Worm (Caenorhabditis elegans) whole organism, L4 larva: ENCODE results near the gene dpf-2.

Experiments used
- R02D3.7 ChIP-seq: fragments of 150-350 bp; sonication (generic microtip); optimal IDR thresholded peaks from 3 replicates; lab custom pipeline; 2014; ENCODE audit warnings: missing biosample characterization, missing genetic modification characterization
- Y48G9A.11 ChIP-seq: fragments of 200-800 bp; sonication (Bioruptor generic); IDR thresholded peaks from 2 replicates; pipeline ENCODE4 v1.3.6; 2022; ENCODE audit warnings: missing genetic modification reagents, missing genetic modification characterization, missing compliant biosample characterization
- ZK337.2 ChIP-seq: fragments of 200-800 bp; sonication (Bioruptor generic); IDR thresholded peaks from 2 replicates; pipeline ENCODE4 v1.3.6; 2022; ENCODE audit warnings: missing genetic modification reagents, missing genetic modification characterization, missing compliant biosample characterization
- aha-1 ChIP-seq: fragments of 150-350 bp; peaks from one replicate; lab custom pipeline; 2014; ENCODE audit warnings: missing biosample characterization, missing genetic modification characterization
- aly-2 ChIP-seq: sonication (generic microtip); optimal IDR thresholded peaks from 2 replicates; lab custom pipeline; 2018; ENCODE audit warnings: missing biosample characterization, missing genetic modification characterization
- ama-1 ChIP-seq: fragments of 150-350 bp; optimal IDR thresholded peaks from 2 replicates; lab custom pipeline; 2014; ENCODE audit warnings: inconsistent platforms, mixed read lengths
- arid-1 ChIP-seq: fragments of 200-800 bp; sonication (Bioruptor generic); conservative IDR thresholded peaks from 2 replicates; pipeline ENCODE4 v1.3.6; 2022; ENCODE audit warnings: missing genetic modification reagents, missing genetic modification characterization, missing compliant biosample characterization
- ces-1 ChIP-seq: fragments of 150-350 bp; sonication (generic microtip); optimal IDR thresholded peaks from 4 replicates; lab custom pipeline; 2014; ENCODE audit warnings: missing biosample characterization, missing genetic modification reagents, missing genetic modification characterization
- cey-2 ChIP-seq: sonication (generic microtip); optimal IDR thresholded peaks from 3 replicates; lab custom pipeline; 2017; ENCODE audit warnings: missing genetic modification characterization, mild to moderate bottlenecking, missing compliant biosample characterization, antibody characterized with exemption, borderline replicate concordance; ENCODE audit not compliant: insufficient read depth
- ctbp-1 ChIP-seq: fragments of 200-800 bp; sonication (Bioruptor generic); IDR thresholded peaks from 2 replicates; pipeline ENCODE4 v1.3.6; 2022; ENCODE audit warnings: missing genetic modification reagents, missing genetic modification characterization, missing compliant biosample characterization
- daf-12 ChIP-seq: fragments of 150-350 bp; optimal IDR thresholded peaks from 2 replicates; lab custom pipeline; 2014; ENCODE audit warnings: missing biosample characterization, missing genetic modification reagents, missing genetic modification characterization
- daf-16 ChIP-seq, 3 experiments: sonication (generic microtip); optimal IDR thresholded peaks; 2 replicates each; lab custom pipeline; 2016 to 2017; ENCODE audit warnings: missing genetic modification characterization in 3 of 3, missing genetic modification reagents in 3 of 3, mild to moderate bottlenecking in 2 of 3, missing compliant biosample characterization in 2 of 3, missing biosample characterization in 1 of 3, moderate library complexity in 1 of 3
- dmd-6 ChIP-seq: fragments of 200-800 bp; sonication (Bioruptor generic); IDR thresholded peaks from 2 replicates; pipeline ENCODE4 v1.3.6; 2022; ENCODE audit warnings: missing genetic modification reagents, missing genetic modification characterization, missing compliant biosample characterization
- dve-1 ChIP-seq: sonication (generic microtip); optimal IDR thresholded peaks from 2 replicates; lab custom pipeline; 2017; ENCODE audit warnings: antibody characterized with exemption, mild to moderate bottlenecking, missing genetic modification characterization, missing compliant biosample characterization; ENCODE audit not compliant: insufficient read depth
- egl-43 ChIP-seq: fragments of 200-800 bp; sonication (Bioruptor generic); IDR thresholded peaks from 2 replicates; pipeline ENCODE4 v1.3.6; 2022; ENCODE audit warnings: missing genetic modification reagents, missing genetic modification characterization, missing compliant biosample characterization
- fos-1 ChIP-seq: fragments of 150-350 bp; optimal IDR thresholded peaks from 2 replicates; lab custom pipeline; 2014; ENCODE audit warnings: missing biosample characterization, missing genetic modification characterization
- gei-8 ChIP-seq: fragments of 200-800 bp; sonication (Bioruptor generic); optimal IDR thresholded peaks from 2 replicates; lab custom pipeline; 2018; ENCODE audit warnings: mild to moderate bottlenecking, missing genetic modification characterization, missing compliant biosample characterization
- hif-1 ChIP-seq, 2 experiments: sonication (generic microtip); optimal IDR thresholded peaks; 2 replicates each; lab custom pipeline; 2016 to 2017; ENCODE audit warnings: missing compliant biosample characterization in 2 of 2, missing genetic modification characterization in 2 of 2, missing genetic modification reagents in 2 of 2, missing genotype in 2 of 2, mild to moderate bottlenecking in 1 of 2
- lin-13 ChIP-seq: fragments of 150-350 bp; optimal IDR thresholded peaks from 2 replicates; lab custom pipeline; 2014; ENCODE audit warnings: missing biosample characterization, missing genetic modification reagents, missing genetic modification characterization
- lin-38 ChIP-seq: fragments of 200-800 bp; sonication (Bioruptor generic); IDR thresholded peaks from 2 replicates; pipeline ENCODE4 v1.3.6; 2022; ENCODE audit warnings: missing genetic modification reagents, missing genetic modification characterization, missing compliant biosample characterization
- lin-39 ChIP-seq: fragments of 150-350 bp; optimal IDR thresholded peaks from 2 replicates; lab custom pipeline; 2014; ENCODE audit warnings: missing biosample characterization, missing genetic modification reagents, missing genetic modification characterization
- lsy-2 ChIP-seq, 2 experiments: fragments of 150-350 bp in 1 of 2; sonication (generic microtip) in 1 of 2; optimal IDR thresholded peaks; 2 replicates each; lab custom pipeline; 2014 to 2017; ENCODE audit warnings: missing biosample characterization in 2 of 2, missing genetic modification characterization in 2 of 2
- madf-9 ChIP-seq: fragments of 200-800 bp; sonication (Bioruptor generic); conservative IDR thresholded peaks from 2 replicates; pipeline ENCODE4 v1.3.6; 2022; ENCODE audit warnings: missing genetic modification reagents, missing genetic modification characterization, missing compliant biosample characterization
- mdl-1 ChIP-seq, 2 experiments: fragments of 150-350 bp in 1 of 2; sonication (generic microtip) in 1 of 2; optimal IDR thresholded peaks; 2 replicates each; lab custom pipeline; 2014 to 2017; ENCODE audit warnings: missing biosample characterization in 2 of 2, missing genetic modification characterization in 2 of 2
- mxl-3 ChIP-seq: fragments of 200-800 bp; sonication (Bioruptor generic); optimal IDR thresholded peaks from 2 replicates; lab custom pipeline; 2018; ENCODE audit warnings: mild to moderate bottlenecking, missing genetic modification characterization, missing compliant biosample characterization
- nhr-102 ChIP-seq: sonication (generic microtip); optimal IDR thresholded peaks from 2 replicates; lab custom pipeline; 2016; ENCODE audit warnings: mild to moderate bottlenecking, missing genetic modification characterization, moderate library complexity, missing compliant biosample characterization
- nhr-11 ChIP-seq: fragments of 150-350 bp; optimal IDR thresholded peaks from 2 replicates; lab custom pipeline; 2014; ENCODE audit warnings: missing biosample characterization, missing genetic modification characterization
- nhr-237 ChIP-seq: sonication (generic microtip); optimal IDR thresholded peaks from 2 replicates; lab custom pipeline; 2017; ENCODE audit warnings: missing biosample characterization, missing genetic modification characterization
- nhr-25 ChIP-seq: sonication (generic microtip); optimal IDR thresholded peaks from 2 replicates; lab custom pipeline; 2017; ENCODE audit warnings: missing genetic modification characterization, mild to moderate bottlenecking, missing compliant biosample characterization, antibody characterized with exemption, moderate library complexity, borderline replicate concordance; ENCODE audit not compliant: insufficient read depth
- nhr-28 ChIP-seq: fragments of 150-350 bp; optimal IDR thresholded peaks from 2 replicates; lab custom pipeline; 2014; ENCODE audit warnings: missing biosample characterization, missing genetic modification characterization
- nhr-41 ChIP-seq: fragments of 200-800 bp; sonication (Bioruptor generic); IDR thresholded peaks from 2 replicates; pipeline ENCODE4 v1.3.6; 2022; ENCODE audit warnings: missing genetic modification reagents, missing genetic modification characterization, missing compliant biosample characterization
- nhr-42 ChIP-seq: fragments of 200-800 bp; sonication (Bioruptor generic); IDR thresholded peaks from 2 replicates; pipeline ENCODE4 v1.3.6; 2022; ENCODE audit warnings: missing genetic modification characterization, missing compliant biosample characterization
- nhr-48 ChIP-seq: sonication (generic microtip); optimal IDR thresholded peaks from 2 replicates; lab custom pipeline; 2016; ENCODE audit warnings: mild to moderate bottlenecking, missing genetic modification characterization, missing compliant biosample characterization
- nhr-6 ChIP-seq: fragments of 150-350 bp; optimal IDR thresholded peaks from 2 replicates; lab custom pipeline; 2014; ENCODE audit warnings: missing biosample characterization, missing genetic modification characterization
- nhr-77 ChIP-seq: fragments of 150-350 bp; optimal IDR thresholded peaks from 2 replicates; lab custom pipeline; 2014; ENCODE audit warnings: missing biosample characterization, missing genetic modification characterization
- pha-4 ChIP-seq, 2 experiments: fragments of 150-350 bp in 1 of 2; fragments of 200-800 bp in 1 of 2; sonication (Bioruptor generic) in 1 of 2; IDR thresholded peaks in 1 of 2; optimal IDR thresholded peaks in 1 of 2; 2 replicates each; pipeline versions ENCODE4 v1.3.6 to Lab custom; 2014 to 2022; ENCODE audit warnings: missing genetic modification characterization in 2 of 2, missing genetic modification reagents in 2 of 2, missing biosample characterization in 1 of 2, missing compliant biosample characterization in 1 of 2
- pqm-1 ChIP-seq: sonication (generic microtip); optimal IDR thresholded peaks from 2 replicates; lab custom pipeline; 2017; ENCODE audit warnings: missing biosample characterization, missing genetic modification characterization
- rbr-2 ChIP-seq: sonication (generic microtip); optimal IDR thresholded peaks from 2 replicates; lab custom pipeline; 2016; ENCODE audit warnings: missing genotype, missing genetic modification characterization, missing compliant biosample characterization
- set-16 ChIP-seq: fragments of 200-800 bp; sonication (Bioruptor generic); IDR thresholded peaks from 2 replicates; pipeline ENCODE4 v1.3.6; 2022; ENCODE audit warnings: missing genetic modification reagents, missing genetic modification characterization, missing compliant biosample characterization
- skn-1 ChIP-seq: fragments of 150-350 bp; optimal IDR thresholded peaks from 2 replicates; lab custom pipeline; 2014; ENCODE audit warnings: missing biosample characterization, missing genetic modification characterization
- spr-1 ChIP-seq: sonication (generic microtip); optimal IDR thresholded peaks from 2 replicates; lab custom pipeline; 2016; ENCODE audit warnings: mild to moderate bottlenecking, missing genetic modification characterization, missing compliant biosample characterization
- spr-3 ChIP-seq: fragments of 200-800 bp; sonication (Bioruptor generic); optimal IDR thresholded peaks from 2 replicates; lab custom pipeline; 2018; ENCODE audit warnings: mild to moderate bottlenecking, missing genetic modification characterization, missing compliant biosample characterization
- tra-1 ChIP-seq: fragments of 200-800 bp; sonication (Bioruptor generic); IDR thresholded peaks from 2 replicates; pipeline ENCODE4 v1.3.6; 2022; ENCODE audit warnings: missing genetic modification reagents, missing genetic modification characterization, missing compliant biosample characterization
- zag-1 ChIP-seq: fragments of 150-350 bp; optimal IDR thresholded peaks from 2 replicates; lab custom pipeline; 2014; ENCODE audit warnings: missing biosample characterization, missing genetic modification characterization
- zfp-2 ChIP-seq: sonication (generic microtip); optimal IDR thresholded peaks from 2 replicates; lab custom pipeline; 2016; ENCODE audit warnings: mild to moderate bottlenecking, missing genetic modification characterization, missing compliant biosample characterization
- zfp-3 ChIP-seq: fragments of 200-800 bp; sonication (Bioruptor generic); conservative IDR thresholded peaks from 2 replicates; pipeline ENCODE4 v1.3.6; 2022; ENCODE audit warnings: missing genetic modification reagents, missing genetic modification characterization, missing compliant biosample characterization
- zip-2 ChIP-seq: fragments of 150-350 bp; optimal IDR thresholded peaks from 2 replicates; lab custom pipeline; 2014; ENCODE audit warnings: missing biosample characterization, missing genetic modification characterization
- ztf-11 ChIP-seq: fragments of 150-350 bp; optimal IDR thresholded peaks from 2 replicates; lab custom pipeline; 2014; ENCODE audit warnings: missing biosample characterization, missing genetic modification characterization
- ztf-7 ChIP-seq: fragments of 150-350 bp; optimal IDR thresholded peaks from 2 replicates; lab custom pipeline; 2014; ENCODE audit warnings: missing biosample characterization, missing genetic modification characterization

dpf-2 gene

ce11 chrX:14824490-14825050 is 7.1 kb upstream of the dpf-2 start, which contains the start of gene mbk-1:
TSS of gene mbk-1 (minus strand) at chrX:14824540.
- TF ChIP-seq ctbp-1 (GFP tag; lab: Robert Waterston, UW) (0 out of 2 replicates have a peak, but pooled peaks have one; percentile 26), fos-1 (no peak), tra-1 (GFP tag; lab: Robert Waterston, UW) (0 out of 2 replicates have a peak, but pooled peaks have one; percentile 8), aha-1 (no peak), cey-2 (tag; lab: Kevin White, UChicago) (no peak), zfp-2 (tag; lab: Kevin White, UChicago) (no peak), zip-2 (tag; lab: Kevin White, UChicago) (no peak), ztf-11 (tag; lab: Kevin White, UChicago) (no peak), R02D3.7 (tag; lab: Kevin White, UChicago) (no peak), ces-1 (no peak), ztf-7 (tag; lab: Kevin White, UChicago) (peak; percentile 37), nhr-102 (tag; lab: Kevin White, UChicago) (no peak), lin-39 (tag; lab: Kevin White, UChicago) (no peak), nhr-237 (tag; lab: Kevin White, UChicago) (no peak), pqm-1 (tag; lab: Kevin White, UChicago) (peak; percentile 5), madf-9 (GFP tag; lab: Robert Waterston, UW) (0 out of 2 replicates have a peak, but pooled peaks have one; percentile 9), hif-1 (tag; optimal IDR thresholded peaks at IDR 0.05; lab: Kevin White, UChicago) (peak in 1 of 2 experiments; percentile 27), lin-38 (no peak; the same call in 1 of the 2 replicates), daf-12 (tag; lab: Kevin White, UChicago) (no peak), dve-1 (tag; lab: Kevin White, UChicago) (peak; percentile 85), nhr-48 (tag; lab: Kevin White, UChicago) (peak; percentile 46), rbr-2 (peak; percentile 51), nhr-41 (GFP tag; lab: Robert Waterston, UW) (no peak), arid-1 (GFP tag; lab: Robert Waterston, UW) (peak; percentile 52; the same call in 1 of the 2 replicates), egl-43 (GFP tag; lab: Robert Waterston, UW) (no peak), mdl-1 (tag; optimal IDR thresholded peaks at IDR 0.05; lab: Kevin White, UChicago) (peak; percentile 49 to 90), nhr-42 (GFP tag; lab: Robert Waterston, UW) (0 out of 2 replicates have a peak, but pooled peaks have one; percentile 56), spr-1 (tag; lab: Kevin White, UChicago) (peak; percentile 1), dmd-6 (GFP tag; lab: Robert Waterston, UW) (peak; percentile 75), daf-16 (GFP tag; optimal IDR thresholded peaks at IDR 0.05; lab: Kevin White, UChicago) (no peak), daf-16 (tag; optimal IDR thresholded peaks at IDR 0.05; lab: Kevin White, UChicago) (peak; percentile 76), set-16 (GFP tag; lab: Robert Waterston, UW) (no peak), nhr-11 (tag; lab: Kevin White, UChicago) (peak; percentile 58), gei-8 (no peak), spr-3 (GFP tag; lab: Kevin White, UChicago) (no peak), nhr-25 (tag; lab: Kevin White, UChicago) (peak; percentile 36), Y48G9A.11 (no peak), mxl-3 (peak; percentile 75), ZK337.2 (GFP tag; lab: Robert Waterston, UW) (no peak), pha-4 (GFP tag; IDR thresholded peaks at IDR 0.05; lab: Robert Waterston, UW) (no peak), pha-4 (tag; optimal IDR thresholded peaks at IDR 0.05; lab: Kevin White, UChicago) (no peak), skn-1 (tag; lab: Kevin White, UChicago) (no peak), nhr-28 (tag; lab: Kevin White, UChicago) (peak; percentile 91), zag-1 (no peak), nhr-6 (tag; lab: Kevin White, UChicago) (peak; percentile 6), lsy-2 (tag; optimal IDR thresholded peaks at IDR 0.05; lab: Kevin White, UChicago) (peak in 1 of 2 experiments; percentile 76), nhr-77 (tag; lab: Kevin White, UChicago) (peak; percentile 76), ama-1 (lab: Kevin White, UChicago) (no peak), lin-13 (peak; percentile 17), aly-2 (tag; lab: Kevin White, UChicago) (no peak), zfp-3 (0 out of 2 replicates have a peak, but pooled peaks have one; percentile 37)
